Fruit fly (Drosophila melanogaster) whole organism, embryonic: ENCODE measurements around the gene CG34148.

ENCODE experiments used
- ATbp ChIP-seq: fragments of 200-800 bp; sonication (Bioruptor generic); optimal IDR thresholded peaks from 2 replicates; lab custom pipeline; 2017; ENCODE audit warnings: missing biosample characterization, mild to moderate bottlenecking, missing genetic modification characterization, missing genetic modification reagents
- CG1024 ChIP-seq: fragments of 200-800 bp; sonication (Bioruptor generic); IDR thresholded peaks from 2 replicates; pipeline ENCODE4 v1.3.6; 2022; ENCODE audit warnings: missing biosample characterization, missing genetic modification characterization
- CG10274 ChIP-seq: fragments of 200-800 bp; sonication (Bioruptor generic); optimal IDR thresholded peaks from 3 replicates; lab custom pipeline; 2017; ENCODE audit warnings: missing biosample characterization, mild to moderate bottlenecking, missing genetic modification characterization
- CG10979 ChIP-seq: fragments of 200-800 bp; sonication (Bioruptor generic); optimal IDR thresholded peaks from 2 replicates; lab custom pipeline; 2018; ENCODE audit warnings: missing biosample characterization, mild to moderate bottlenecking, missing genetic modification characterization, moderate library complexity
- CG11504 ChIP-seq: fragments of 200-800 bp; sonication (Bioruptor generic); optimal IDR thresholded peaks from 3 replicates; lab custom pipeline; 2019; ENCODE audit warnings: missing biosample characterization, mild to moderate bottlenecking, missing genetic modification characterization, moderate library complexity
- CG12299 ChIP-seq: fragments of 200-800 bp; sonication (Bioruptor generic); optimal IDR thresholded peaks from 2 replicates; lab custom pipeline; 2018; ENCODE audit warnings: missing biosample characterization, mild to moderate bottlenecking, missing genetic modification characterization
- CG12769 ChIP-seq: fragments of 200-800 bp; sonication (Bioruptor generic); optimal IDR thresholded peaks from 2 replicates; lab custom pipeline; 2019; ENCODE audit warnings: missing biosample characterization, mild to moderate bottlenecking, missing genetic modification characterization, moderate library complexity
- CG12942 ChIP-seq: fragments of 200-800 bp; sonication (Bioruptor generic); optimal IDR thresholded peaks from 3 replicates; lab custom pipeline; 2016; ENCODE audit warnings: missing biosample characterization, missing genetic modification characterization
- CG13287 ChIP-seq: fragments of 200-800 bp; sonication (Bioruptor generic); IDR thresholded peaks from 2 replicates; pipeline ENCODE4 v1.3.6; 2022; ENCODE audit warnings: missing biosample characterization, missing genetic modification characterization; ENCODE audit not compliant: partially characterized antibody
- CG15011 ChIP-seq: fragments of 200-800 bp; sonication (Bioruptor generic); optimal IDR thresholded peaks from 3 replicates; lab custom pipeline; 2018; ENCODE audit warnings: missing biosample characterization, mild to moderate bottlenecking, missing genetic modification characterization
- CG1602 ChIP-seq: fragments of 200-800 bp; sonication (Bioruptor generic); optimal IDR thresholded peaks from 3 replicates; lab custom pipeline; 2016; ENCODE audit warnings: missing biosample characterization, missing genetic modification characterization
- CG17186 ChIP-seq: fragments of 200-800 bp; sonication (Bioruptor generic); optimal IDR thresholded peaks from 3 replicates; lab custom pipeline; 2017; ENCODE audit warnings: missing biosample characterization, missing genetic modification reagents, missing genetic modification characterization
- CG17361 ChIP-seq: fragments of 200-800 bp; sonication (Bioruptor generic); IDR thresholded peaks from 3 replicates; pipeline ENCODE4 v1.3.6; 2022; ENCODE audit warnings: missing biosample characterization, missing genetic modification characterization
- CG2120 ChIP-seq: fragments of 200-800 bp; sonication (Bioruptor generic); optimal IDR thresholded peaks from 3 replicates; lab custom pipeline; 2016; ENCODE audit warnings: missing biosample characterization, missing genetic modification characterization
- CG2678 ChIP-seq: fragments of 200-800 bp; sonication (Bioruptor generic); optimal IDR thresholded peaks from 3 replicates; lab custom pipeline; 2019; ENCODE audit warnings: missing biosample characterization, mild to moderate bottlenecking, missing genetic modification characterization, moderate library complexity
- CG2889 ChIP-seq: fragments of 200-800 bp; sonication (Bioruptor generic); IDR thresholded peaks from 3 replicates; pipeline ENCODE4 v1.3.6; 2022; ENCODE audit warnings: missing biosample characterization, missing genetic modification characterization
- CG3163 ChIP-seq: fragments of 200-800 bp; sonication (Bioruptor generic); optimal IDR thresholded peaks from 3 replicates; lab custom pipeline; 2016; ENCODE audit warnings: missing biosample characterization, missing genetic modification characterization
- CG3407 ChIP-seq: fragments of 200-800 bp; sonication (Bioruptor generic); optimal IDR thresholded peaks from 2 replicates; lab custom pipeline; 2018; ENCODE audit warnings: missing biosample characterization, mild to moderate bottlenecking, missing genetic modification characterization
- CG6654 ChIP-seq: fragments of 200-800 bp; sonication (Bioruptor generic); optimal IDR thresholded peaks from 2 replicates; lab custom pipeline; 2017; ENCODE audit warnings: missing biosample characterization, mild to moderate bottlenecking, missing genetic modification characterization
- CG6765 ChIP-seq: fragments of 200-800 bp; sonication (Bioruptor generic); optimal IDR thresholded peaks from 3 replicates; lab custom pipeline; 2017; ENCODE audit warnings: missing biosample characterization, mild to moderate bottlenecking, missing genetic modification characterization
- CG9727 ChIP-seq: fragments of 200-800 bp; sonication (Bioruptor generic); optimal IDR thresholded peaks from 3 replicates; lab custom pipeline; 2017; ENCODE audit warnings: missing biosample characterization, mild to moderate bottlenecking, missing genetic modification characterization
- Ets65A ChIP-seq: fragments of 200-800 bp; sonication (Bioruptor generic); peaks from one replicate; lab custom pipeline; 2016; ENCODE audit warnings: missing biosample characterization, missing genetic modification characterization
- Gsc ChIP-seq: fragments of 200-800 bp; sonication (Bioruptor generic); IDR thresholded peaks from 2 replicates; pipeline ENCODE4 v1.3.6; 2022; ENCODE audit warnings: missing biosample characterization, missing genetic modification characterization
- Kr ChIP-seq: fragments of 200-800 bp; sonication (Bioruptor generic); optimal IDR thresholded peaks from 2 replicates; lab custom pipeline; 2017; ENCODE audit warnings: missing biosample characterization, mild to moderate bottlenecking, missing genetic modification characterization
- MESR4 ChIP-seq: fragments of 200-800 bp; sonication (Bioruptor generic); optimal IDR thresholded peaks from 2 replicates; lab custom pipeline; 2018; ENCODE audit warnings: missing biosample characterization, mild to moderate bottlenecking, missing genetic modification characterization, moderate library complexity
- Myb ChIP-seq: fragments of 200-800 bp; sonication (Bioruptor generic); optimal IDR thresholded peaks from 2 replicates; lab custom pipeline; 2016; ENCODE audit warnings: missing biosample characterization, missing genetic modification characterization
- Nf-YB ChIP-seq: fragments of 200-800 bp; sonication (Bioruptor generic); optimal IDR thresholded peaks from 3 replicates; lab custom pipeline; 2019; ENCODE audit warnings: missing biosample characterization, mild to moderate bottlenecking, missing genetic modification characterization, moderate library complexity
- Side ChIP-seq: fragments of 200-800 bp; sonication (Bioruptor generic); optimal IDR thresholded peaks from 2 replicates; lab custom pipeline; 2016; ENCODE audit warnings: missing biosample characterization, missing genetic modification characterization
- az2 ChIP-seq: fragments of 200-800 bp; sonication (Bioruptor generic); optimal IDR thresholded peaks from 3 replicates; lab custom pipeline; 2016; ENCODE audit warnings: missing biosample characterization, missing genetic modification characterization
- bab2 ChIP-seq: fragments of 200-800 bp; sonication (Bioruptor generic); optimal IDR thresholded peaks from 2 replicates; lab custom pipeline; 2016; ENCODE audit warnings: missing biosample characterization, missing genetic modification characterization
- bbx ChIP-seq: fragments of 200-800 bp; sonication (Bioruptor generic); IDR thresholded peaks from 2 replicates; pipeline ENCODE4 v1.3.6; 2022; ENCODE audit warnings: missing biosample characterization, missing genetic modification characterization; ENCODE audit not compliant: partially characterized antibody
- chinmo ChIP-seq: fragments of 200-800 bp; sonication (Bioruptor generic); IDR thresholded peaks from 4 replicates; pipeline ENCODE4 v1.3.6; 2022; ENCODE audit warnings: missing biosample characterization, missing genetic modification characterization; ENCODE audit not compliant: partially characterized antibody
- ci ChIP-seq: fragments of 200-800 bp; sonication (Bioruptor generic); IDR thresholded peaks from 3 replicates; pipeline ENCODE4 v1.3.6; 2022; ENCODE audit warnings: missing biosample characterization, missing genetic modification characterization
- da ChIP-seq: fragments of 200-800 bp; sonication (Bioruptor generic); optimal IDR thresholded peaks from 2 replicates; lab custom pipeline; 2016; ENCODE audit warnings: missing biosample characterization, missing genetic modification characterization
- disco-r ChIP-seq: fragments of 200-800 bp; sonication (Bioruptor generic); optimal IDR thresholded peaks from 2 replicates; lab custom pipeline; 2016; ENCODE audit warnings: missing biosample characterization, missing genetic modification characterization
- ftz-f1 ChIP-seq: fragments of 200-800 bp; sonication (Bioruptor generic); optimal IDR thresholded peaks from 2 replicates; lab custom pipeline; 2016; ENCODE audit warnings: missing biosample characterization, missing genetic modification characterization
- gce ChIP-seq: fragments of 200-800 bp; sonication (Bioruptor generic); IDR thresholded peaks from 3 replicates; pipeline ENCODE4 v1.3.6; 2022; ENCODE audit warnings: missing biosample characterization, missing genetic modification characterization
- h ChIP-seq: fragments of >200 bp; optimal IDR thresholded peaks from 2 replicates; lab custom pipeline; 2017
- jumu ChIP-seq: fragments of 200-800 bp; sonication (Bioruptor generic); optimal IDR thresholded peaks from 3 replicates; lab custom pipeline; 2016; ENCODE audit warnings: missing biosample characterization, missing genetic modification characterization
- maf-S ChIP-seq: fragments of 200-800 bp; sonication (Bioruptor generic); optimal IDR thresholded peaks from 2 replicates; lab custom pipeline; 2016; ENCODE audit warnings: missing biosample characterization, missing genetic modification characterization
- mam ChIP-seq: fragments of 200-800 bp; sonication (Bioruptor generic); optimal IDR thresholded peaks from 3 replicates; lab custom pipeline; 2016; ENCODE audit warnings: missing biosample characterization, missing genetic modification characterization
- pb ChIP-seq: fragments of 200-800 bp; sonication (Bioruptor generic); optimal IDR thresholded peaks from 3 replicates; lab custom pipeline; 2016; ENCODE audit warnings: missing biosample characterization, missing genetic modification characterization
- sc ChIP-seq, 3 experiments: fragments of >200 bp in 2 of 3; fragments of 200-800 bp in 1 of 3; sonication (Bioruptor generic) in 1 of 3; optimal IDR thresholded peaks; 2 replicates in 2 of 3; 3 replicates in 1 of 3; lab custom pipeline; 2017; ENCODE audit warnings: mild to moderate bottlenecking in 1 of 3, missing biosample characterization in 1 of 3, missing genetic modification characterization in 1 of 3, missing genetic modification reagents in 1 of 3
- sd ChIP-seq: fragments of 200-800 bp; sonication (Bioruptor generic); optimal IDR thresholded peaks from 3 replicates; lab custom pipeline; 2018; ENCODE audit warnings: missing biosample characterization, mild to moderate bottlenecking, missing genetic modification characterization, moderate library complexity
- sim ChIP-seq: fragments of 200-800 bp; sonication (Bioruptor generic); IDR thresholded peaks from 2 replicates; pipeline ENCODE4 v1.3.6; 2022; ENCODE audit warnings: missing biosample characterization, missing genetic modification characterization
- sr ChIP-seq: fragments of 200-800 bp; sonication (Bioruptor generic); IDR thresholded peaks from 3 replicates; pipeline ENCODE4 v1.3.6; 2022; ENCODE audit warnings: missing biosample characterization, missing genetic modification characterization
- stwl ChIP-seq: fragments of 200-800 bp; sonication (Bioruptor generic); optimal IDR thresholded peaks from 3 replicates; lab custom pipeline; 2018; ENCODE audit warnings: missing biosample characterization, mild to moderate bottlenecking, missing genetic modification characterization, moderate library complexity
- tap ChIP-seq: fragments of 200-800 bp; optimal IDR thresholded peaks from 3 replicates; lab custom pipeline; 2019; ENCODE audit warnings: missing biosample characterization, mild to moderate bottlenecking, missing genetic modification characterization, moderate library complexity
- tup ChIP-seq: fragments of 200-800 bp; sonication (Bioruptor generic); optimal IDR thresholded peaks from 2 replicates; lab custom pipeline; 2016; ENCODE audit warnings: missing biosample characterization, mild to moderate bottlenecking, missing genetic modification characterization, moderate library complexity

Gene CG34148

DNA sequence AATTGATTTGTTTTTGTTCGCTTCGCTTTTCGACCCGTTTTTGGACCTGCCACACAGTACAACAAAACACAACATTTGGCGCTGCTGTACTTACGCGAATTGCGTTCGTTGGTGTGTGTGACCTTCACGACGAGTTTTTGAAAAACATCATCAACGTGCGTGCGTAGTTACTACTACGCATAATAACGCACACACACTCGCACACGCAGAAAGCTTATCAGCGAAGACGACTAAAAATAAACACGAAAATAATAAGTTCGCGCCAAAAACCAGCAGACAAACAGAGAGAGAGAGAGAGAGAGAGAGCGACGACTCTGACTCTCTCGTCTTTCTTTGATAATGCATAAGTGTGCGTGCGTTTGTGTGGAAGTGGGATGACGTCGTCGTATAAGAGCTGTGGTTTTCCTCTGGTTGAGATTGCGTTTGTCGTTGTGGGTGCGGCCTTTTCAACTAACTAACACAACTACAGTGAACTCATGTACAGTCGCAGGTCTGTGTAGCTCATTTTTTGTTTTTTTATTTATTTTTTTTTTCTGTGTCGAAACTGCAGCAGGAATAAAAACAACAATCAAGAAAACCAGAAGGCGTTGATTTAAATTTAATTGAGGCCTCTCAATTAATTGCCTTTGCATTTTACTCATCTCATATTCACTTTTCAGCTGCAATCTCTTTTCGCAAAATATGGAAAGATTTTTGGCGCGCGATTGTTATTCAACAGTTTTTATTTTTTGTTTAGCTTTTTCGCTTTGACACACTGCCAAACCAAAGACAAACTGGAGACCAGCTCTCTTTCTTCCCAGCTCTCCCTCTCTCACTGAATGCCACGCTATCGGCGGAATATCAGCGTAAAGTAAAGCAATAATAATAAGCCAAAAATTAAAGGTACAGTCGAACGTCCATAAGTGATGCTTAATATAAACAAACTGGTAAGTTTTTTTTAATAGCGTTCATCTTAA lies 24.6 kb downstream of the CG34148 start (continued):
- TF ChIP-seq ftz-f1 (GFP tag; lab: Kevin White, UChicago) = peak; percentile 96
- no peak for TF ChIP-seq Gsc
- peak; percentile 63 for TF ChIP-seq sd (tag; lab: Kevin White, UChicago)
- TF ChIP-seq stwl (tag; lab: Kevin White, UChicago) = no peak
- peak; percentile 94 for TF ChIP-seq chinmo (GFP tag; lab: Robert Waterston, UW)
- TF ChIP-seq MESR4 (GFP tag; lab: Kevin White, UChicago) = no peak
- TF ChIP-seq Nf-YB (GFP tag; lab: Kevin White, UChicago) = no peak
- TF ChIP-seq CG2889 (GFP tag; lab: Robert Waterston, UW) = no peak
- TF ChIP-seq CG17186 (GFP tag; lab: Kevin White, UChicago) = no peak
- TF ChIP-seq Kr (GFP tag; lab: Kevin White, UChicago) = no peak
- no peak for TF ChIP-seq CG12299 (tag; lab: Kevin White, UChicago)
- no peak for TF ChIP-seq sr
- TF ChIP-seq CG1602 = no peak
- no peak for TF ChIP-seq sc (optimal IDR thresholded peaks at IDR 0.05; lab: Kevin White, UChicago)
- TF ChIP-seq sc (GFP tag; optimal IDR thresholded peaks at IDR 0.05; lab: Kevin White, UChicago) = no peak
- TF ChIP-seq bab2 = no peak
- TF ChIP-seq CG9727 (GFP tag; lab: Kevin White, UChicago) = no peak
- no peak for TF ChIP-seq CG15011 (GFP tag; lab: Kevin White, UChicago)
- no peak for TF ChIP-seq da (GFP tag; lab: Kevin White, UChicago)
- no peak for TF ChIP-seq tup
- no peak for TF ChIP-seq CG11504 (tag; lab: Kevin White, UChicago)
- no peak for TF ChIP-seq CG10979 (tag; lab: Kevin White, UChicago)
- no peak for TF ChIP-seq Myb (GFP tag; lab: Kevin White, UChicago)
- no peak for TF ChIP-seq CG6765
- no peak for TF ChIP-seq disco-r (GFP tag; lab: Kevin White, UChicago)
- TF ChIP-seq jumu = no peak
- TF ChIP-seq CG3407 (GFP tag; lab: Kevin White, UChicago) = no peak
- TF ChIP-seq sim (GFP tag; lab: Robert Waterston, UW) = no peak; the same call in 1 of the 2 replicates
- TF ChIP-seq pb (GFP tag; lab: Kevin White, UChicago) = no peak
- TF ChIP-seq tap = no peak
- peak; percentile 80 for TF ChIP-seq CG12769
- no peak for TF ChIP-seq CG10274 (GFP tag; lab: Kevin White, UChicago)
- peak; percentile 18 for TF ChIP-seq CG2120 (GFP tag; lab: Kevin White, UChicago)
- no peak for TF ChIP-seq Side (GFP tag; lab: Kevin White, UChicago)
- no peak for TF ChIP-seq h (lab: Kevin White, UChicago)
- TF ChIP-seq Ets65A (GFP tag; lab: Kevin White, UChicago) = no peak
- no peak for TF ChIP-seq bbx
- peak; percentile 17 for TF ChIP-seq az2
- peak; percentile 41 for TF ChIP-seq CG3163
- TF ChIP-seq CG2678 = peak; percentile 6
- TF ChIP-seq maf-S (GFP tag; lab: Kevin White, UChicago) = no peak
- peak; percentile 45; the same call in 2 of the 3 replicates for TF ChIP-seq ci (GFP tag; lab: Robert Waterston, UW)
- TF ChIP-seq CG6654 (GFP tag; lab: Kevin White, UChicago) = no peak
- no peak for TF ChIP-seq CG12942 (GFP tag; lab: Kevin White, UChicago)
- no peak for TF ChIP-seq CG17361 (GFP tag; lab: Robert Waterston, UW)
- TF ChIP-seq ATbp (GFP tag; lab: Kevin White, UChicago) = peak; percentile 50
- TF ChIP-seq gce (GFP tag; lab: Robert Waterston, UW) = no peak
- peak; percentile 49 for TF ChIP-seq CG13287 (GFP tag; lab: Robert Waterston, UW)
- TF ChIP-seq mam (GFP tag; lab: Kevin White, UChicago) = no peak
- 0 out of 2 replicates have a peak, but pooled peaks have one; percentile 33 for TF ChIP-seq CG1024 (GFP tag; lab: Robert Waterston, UW)
